Worm (Caenorhabditis elegans): ENCODE data around the gene C44C11.6.

The C44C11.6 gene

ce11 chrII:12379430-12379829 is 34.8 kb downstream of the C44C11.6 start, which contains the start of gene marc-5:
TSS of gene marc-5 (minus strand) at chrII:12379530.
- TF ChIP-seq D1046.2 (GFP tag; IDR thresholded peaks at IDR 0.05) (no peak), nhr-42 (GFP tag; IDR thresholded peaks at IDR 0.05) (no peak), mes-2 (tag; optimal IDR thresholded peaks at IDR 0.05; ENCODE audit: poor library complexity, severe bottlenecking) (no peak), ztf-7 (tag; optimal IDR thresholded peaks at IDR 0.05) (no peak), gei-8 (GFP tag; optimal IDR thresholded peaks at IDR 0.05) (no peak), nhr-237 (tag; optimal IDR thresholded peaks at IDR 0.05) (no peak), madf-9 (GFP tag; conservative IDR thresholded peaks at IDR 0.05) (no peak), hmg-1.1 (GFP tag; IDR thresholded peaks at IDR 0.05) (no peak), fos-1 (tag; optimal IDR thresholded peaks at IDR 0.05) (no peak), ztf-11 (tag; optimal IDR thresholded peaks at IDR 0.05) (no peak), nhr-77 (tag; optimal IDR thresholded peaks at IDR 0.05) (no peak)

ce11 chrII:12380888-12381287 is 36.3 kb downstream of the C44C11.6 start:
- TF ChIP-seq mes-2 (tag; optimal IDR thresholded peaks at IDR 0.05; ENCODE audit: poor library complexity, severe bottlenecking) = no peak
- TF ChIP-seq mep-1 (tag; optimal IDR thresholded peaks at IDR 0.05) = no peak
- TF ChIP-seq mxl-3 (GFP tag; optimal IDR thresholded peaks at IDR 0.05) = no peak
- no peak for TF ChIP-seq R02D3.7 (tag; optimal IDR thresholded peaks at IDR 0.05)
- TF ChIP-seq nhr-41 (GFP tag; IDR thresholded peaks at IDR 0.05) = no peak
- TF ChIP-seq zip-2 (tag; optimal IDR thresholded peaks at IDR 0.05) = no peak

- TF ChIP-seq lin-13 (GFP tag; optimal IDR thresholded peaks at IDR 0.05) (no peak), aly-2 (tag; optimal IDR thresholded peaks at IDR 0.05) (no peak), fkh-10 (GFP tag; optimal IDR thresholded peaks at IDR 0.05) (no peak), dpl-1 (GFP tag; optimal IDR thresholded peaks at IDR 0.05) (no peak), hif-1 (tag; optimal IDR thresholded peaks at IDR 0.05) (peak in 1 of 2 experiments; percentile 4), madf-5 (GFP tag; IDR thresholded peaks at IDR 0.05) (no peak), zfp-3 (GFP tag; conservative IDR thresholded peaks at IDR 0.05) (no peak), lin-1 (GFP tag; IDR thresholded peaks at IDR 0.05) (no peak), lsy-2 (tag; optimal IDR thresholded peaks at IDR 0.05) (peak in 1 of 2 experiments; percentile 60), ceh-20 (GFP tag; IDR thresholded peaks at IDR 0.05) (0 out of 2 replicates have a peak, but pooled peaks have one; percentile 19), mdl-1 (tag; optimal IDR thresholded peaks at IDR 0.05) (peak in 1 of 2 experiments; percentile 21), unc-62 (GFP tag; optimal IDR thresholded peaks at IDR 0.05 in 1 of 2) (peak in 1 of 2 experiments; percentile 53), unc-62 (tag; optimal IDR thresholded peaks at IDR 0.05) (no peak), egl-27 (tag; optimal IDR thresholded peaks at IDR 0.05) (no peak), mxl-2 (GFP tag; conservative IDR thresholded peaks at IDR 0.05) (no peak), rbr-2 (tag; optimal IDR thresholded peaks at IDR 0.05) (peak; percentile 24), dmd-6 (GFP tag; IDR thresholded peaks at IDR 0.05) (peak; percentile 12; the same call in 1 of the 2 replicates), fos-1 (tag; optimal IDR thresholded peaks at IDR 0.05) (no peak), sdz-12 (GFP tag; optimal IDR thresholded peaks at IDR 0.05) (no peak), pha-4 (GFP tag; IDR thresholded peaks at IDR 0.05) (no peak), pha-4 (tag; optimal IDR thresholded peaks at IDR 0.05) (no peak), saeg-2 (GFP tag; IDR thresholded peaks at IDR 0.05) (no peak), snpc-4 (tag; optimal IDR thresholded peaks at IDR 0.05) (peak; percentile 26), F26F4.8 (GFP tag; conservative IDR thresholded peaks at IDR 0.05) (no peak), hmg-1.1 (GFP tag; IDR thresholded peaks at IDR 0.05) (peak; percentile 64; the same call in 1 of the 2 replicates), set-16 (GFP tag; IDR thresholded peaks at IDR 0.05) (peak; percentile 46; the same call in 1 of the 2 replicates), mdt-29 (GFP tag; IDR thresholded peaks at IDR 0.05) (no peak), T26A8.4 (GFP tag; IDR thresholded peaks at IDR 0.05) (no peak), F37D6.2 (tag; optimal IDR thresholded peaks at IDR 0.05) (no peak), hlh-11 (tag; optimal IDR thresholded peaks at IDR 0.05) (no peak), nhr-48 (tag; optimal IDR thresholded peaks at IDR 0.05) (no peak), ceh-82 (tag; optimal IDR thresholded peaks at IDR 0.05) (no peak), nhr-111 (GFP tag; optimal IDR thresholded peaks at IDR 0.05) (no peak)
These were observed 38.3 kb downstream of the C44C11.6 start, which contains the start of gene btb-14 for ce11 chrII:12382625-12383562. TSS of gene btb-14 (plus strand) at chrII:12383463.

All from whole organism, L4 larva.